Fruit fly (Drosophila melanogaster) Kc167 (cell line): ENCODE results near the gene CG9518.

ENCODE experiments used
- Myc ChIP-seq: fragments of >200 bp; optimal IDR thresholded peaks from 2 replicates; lab custom pipeline; 2017; ENCODE audit warnings: missing external identifiers
- Sin3A ChIP-seq: fragments of >200 bp; optimal IDR thresholded peaks from 2 replicates; lab custom pipeline; 2018; ENCODE audit warnings: missing external identifiers
- h ChIP-seq: fragments of >200 bp; optimal IDR thresholded peaks from 3 replicates; lab custom pipeline; 2018; ENCODE audit warnings: missing external identifiers
- insv ChIP-seq: fragments of >200 bp; optimal IDR thresholded peaks from 3 replicates; lab custom pipeline; 2018; ENCODE audit warnings: missing external identifiers
- psq ChIP-seq: fragments of >200 bp; optimal IDR thresholded peaks from 2 replicates; lab custom pipeline; 2017; ENCODE audit warnings: missing external identifiers
- ttk ChIP-seq: sonication (Bioruptor generic); optimal IDR thresholded peaks from 2 replicates; lab custom pipeline; 2017; ENCODE audit warnings: missing external identifiers

The CG9518 gene

dm6 chrX:14831713-14832561 is 39.0 kb downstream of the CG9518 start, which contains the start of gene CG14408:
CG14408 (minus strand) TSS chrX:14832033.
- TF ChIP-seq h (lab: Kevin White, UChicago): no peak
- no peak for TF ChIP-seq Sin3A (lab: Kevin White, UChicago)
- no peak for TF ChIP-seq ttk
- no peak for TF ChIP-seq insv
- no peak for TF ChIP-seq psq (lab: Kevin White, UChicago)
- TF ChIP-seq Myc (lab: Kevin White, UChicago): no peak

- no peak for TF ChIP-seq ttk
- no peak for TF ChIP-seq Myc (lab: Kevin White, UChicago)
- TF ChIP-seq Sin3A (lab: Kevin White, UChicago): no peak
- TF ChIP-seq psq (lab: Kevin White, UChicago): no peak
- TF ChIP-seq insv: no peak
- no peak for TF ChIP-seq h (lab: Kevin White, UChicago)
Observed at dm6 chrX:14827643-14828042, 43.3 kb downstream of the CG9518 start.

- no peak for TF ChIP-seq psq (lab: Kevin White, UChicago)
Observed at dm6 chrX:14825922-14826617, 44.9 kb downstream of the CG9518 start, which contains the start of gene rut. rut (minus strand) TSS chrX:14826073.

dm6 chrX:14825470-14825787 is 45.6 kb downstream of the CG9518 start:
- TF ChIP-seq psq (lab: Kevin White, UChicago) (no peak), Sin3A (lab: Kevin White, UChicago) (no peak), h (lab: Kevin White, UChicago) (no peak), ttk (no peak), Myc (lab: Kevin White, UChicago) (no peak), insv (no peak)

dm6 chrX:14824690-14825469 is 46.1 kb downstream of the CG9518 start:
- TF ChIP-seq Sin3A (lab: Kevin White, UChicago): no peak
- no peak for TF ChIP-seq Myc (lab: Kevin White, UChicago)
- no peak for TF ChIP-seq psq (lab: Kevin White, UChicago)
